Worm (Caenorhabditis elegans) whole organism, late embryonic: Measurements from ENCODE around the gene Y59H11AM.1.

Source experiments
- C38D4.7 ChIP-seq: fragments of 200-800 bp; sonication (Bioruptor generic); optimal IDR thresholded peaks from 2 replicates; lab custom pipeline; 2018; ENCODE audit warnings: mild to moderate bottlenecking, missing genetic modification characterization, moderate library complexity, missing compliant biosample characterization
- F13H6.1 ChIP-seq: sonication (generic microtip); optimal IDR thresholded peaks from 2 replicates; lab custom pipeline; 2016; ENCODE audit warnings: missing genetic modification characterization, missing compliant biosample characterization
- K02D7.2 ChIP-seq: sonication (generic microtip); optimal IDR thresholded peaks from 2 replicates; lab custom pipeline; 2017; ENCODE audit warnings: mild to moderate bottlenecking, missing genetic modification characterization, missing compliant biosample characterization
- K09A11.1 ChIP-seq: sonication (generic microtip); optimal IDR thresholded peaks from 2 replicates; lab custom pipeline; 2017; ENCODE audit warnings: antibody characterized with exemption, mild to moderate bottlenecking, missing genetic modification characterization, missing compliant biosample characterization; ENCODE audit not compliant: insufficient read depth
- T23F11.4 ChIP-seq: fragments of 200-800 bp; sonication (Bioruptor generic); optimal IDR thresholded peaks from 2 replicates; lab custom pipeline; 2018; ENCODE audit warnings: mild to moderate bottlenecking, missing genetic modification characterization, missing compliant biosample characterization
- Y22D7AL.16 ChIP-seq: sonication (generic microtip); optimal IDR thresholded peaks from 2 replicates; lab custom pipeline; 2016; ENCODE audit warnings: missing genetic modification characterization, missing compliant biosample characterization
- ahr-1 ChIP-seq: sonication (generic microtip); optimal IDR thresholded peaks from 2 replicates; lab custom pipeline; 2016; ENCODE audit warnings: missing genetic modification characterization, missing compliant biosample characterization
- ceh-14 ChIP-seq: sonication (generic microtip); optimal IDR thresholded peaks from 2 replicates; lab custom pipeline; 2016; ENCODE audit warnings: missing genotype, missing genetic modification characterization, missing compliant biosample characterization
- ceh-18 ChIP-seq: sonication (generic microtip); optimal IDR thresholded peaks from 2 replicates; lab custom pipeline; 2016; ENCODE audit warnings: missing genetic modification characterization, missing compliant biosample characterization
- ceh-2 ChIP-seq: sonication (generic microtip); optimal IDR thresholded peaks from 2 replicates; lab custom pipeline; 2016; ENCODE audit warnings: missing genotype, missing genetic modification characterization, missing compliant biosample characterization
- ceh-22 ChIP-seq: sonication (generic microtip); optimal IDR thresholded peaks from 2 replicates; lab custom pipeline; 2017; ENCODE audit warnings: missing biosample characterization, missing genetic modification characterization
- ceh-24 ChIP-seq: sonication (generic microtip); optimal IDR thresholded peaks from 2 replicates; lab custom pipeline; 2016; ENCODE audit warnings: mild to moderate bottlenecking, missing genetic modification characterization, missing compliant biosample characterization
- ceh-31 ChIP-seq: sonication (generic microtip); optimal IDR thresholded peaks from 2 replicates; lab custom pipeline; 2016; ENCODE audit warnings: missing genetic modification characterization, missing compliant biosample characterization
- ceh-34 ChIP-seq: sonication (generic microtip); optimal IDR thresholded peaks from 2 replicates; lab custom pipeline; 2016; ENCODE audit warnings: mild to moderate bottlenecking, missing genetic modification characterization, missing compliant biosample characterization
- ceh-45 ChIP-seq: fragments of 200-800 bp; sonication (Bioruptor generic); IDR thresholded peaks from 2 replicates; pipeline ENCODE4 v1.3.6; 2022; ENCODE audit warnings: missing genetic modification reagents, missing genetic modification characterization, missing compliant biosample characterization
- ceh-6 ChIP-seq: fragments of 200-800 bp; sonication (Bioruptor generic); optimal IDR thresholded peaks from 2 replicates; lab custom pipeline; 2018; ENCODE audit warnings: mild to moderate bottlenecking, missing genetic modification characterization, missing compliant biosample characterization
- che-1 ChIP-seq: sonication (generic microtip); optimal IDR thresholded peaks from 2 replicates; lab custom pipeline; 2016; ENCODE audit warnings: mild to moderate bottlenecking, missing genetic modification characterization, missing compliant biosample characterization
- dmd-4 ChIP-seq: sonication (generic microtip); optimal IDR thresholded peaks from 2 replicates; lab custom pipeline; 2016; ENCODE audit warnings: borderline replicate concordance, missing genetic modification characterization, missing compliant biosample characterization
- dve-1 ChIP-seq: sonication (generic microtip); optimal IDR thresholded peaks from 2 replicates; lab custom pipeline; 2017; ENCODE audit warnings: antibody characterized with exemption, mild to moderate bottlenecking, missing genetic modification characterization, missing compliant biosample characterization
- elt-2 ChIP-seq: sonication (generic microtip); optimal IDR thresholded peaks from 2 replicates; lab custom pipeline; 2016; ENCODE audit warnings: missing genetic modification reagents, missing genetic modification characterization, missing compliant biosample characterization
- fax-1 ChIP-seq: sonication (generic microtip); optimal IDR thresholded peaks from 2 replicates; lab custom pipeline; 2016; ENCODE audit warnings: missing genotype, missing genetic modification characterization, missing compliant biosample characterization
- gmeb-2 ChIP-seq: sonication (generic microtip); optimal IDR thresholded peaks from 2 replicates; lab custom pipeline; 2016; ENCODE audit warnings: missing genetic modification characterization, inconsistent platforms, missing compliant biosample characterization
- hlh-13 ChIP-seq: fragments of 200-800 bp; sonication (Bioruptor generic); optimal IDR thresholded peaks from 2 replicates; lab custom pipeline; 2018; ENCODE audit warnings: mild to moderate bottlenecking, missing genetic modification characterization, missing compliant biosample characterization
- hlh-15 ChIP-seq: sonication (generic microtip); optimal IDR thresholded peaks from 2 replicates; lab custom pipeline; 2016; ENCODE audit warnings: missing genetic modification characterization, missing compliant biosample characterization
- hlh-30 ChIP-seq: sonication (generic microtip); optimal IDR thresholded peaks from 2 replicates; lab custom pipeline; 2017; ENCODE audit warnings: antibody characterized with exemption, missing genetic modification characterization, missing compliant biosample characterization; ENCODE audit not compliant: insufficient read depth
- hlh-8 ChIP-seq: sonication (generic microtip); optimal IDR thresholded peaks from 2 replicates; lab custom pipeline; 2016; ENCODE audit warnings: missing genotype, missing genetic modification characterization, missing compliant biosample characterization
- lim-6 ChIP-seq: sonication (generic microtip); optimal IDR thresholded peaks from 2 replicates; lab custom pipeline; 2016; ENCODE audit warnings: missing genetic modification characterization, missing compliant biosample characterization
- lin-11 ChIP-seq: fragments of 200-800 bp; sonication (Bioruptor generic); optimal IDR thresholded peaks from 2 replicates; lab custom pipeline; 2018; ENCODE audit warnings: mild to moderate bottlenecking, missing genetic modification characterization, missing compliant biosample characterization
- mec-3 ChIP-seq: sonication (generic microtip); optimal IDR thresholded peaks from 2 replicates; lab custom pipeline; 2016; ENCODE audit warnings: borderline replicate concordance, missing genetic modification characterization, missing compliant biosample characterization
- nfya-1 ChIP-seq: sonication (generic microtip); optimal IDR thresholded peaks from 2 replicates; lab custom pipeline; 2017; ENCODE audit warnings: missing genetic modification characterization, mild to moderate bottlenecking, missing compliant biosample characterization, antibody characterized with exemption, moderate library complexity
- nhr-232 ChIP-seq: sonication (generic microtip); optimal IDR thresholded peaks from 2 replicates; lab custom pipeline; 2016; ENCODE audit warnings: missing genetic modification characterization, missing compliant biosample characterization
- odd-2 ChIP-seq: sonication (generic microtip); optimal IDR thresholded peaks from 2 replicates; lab custom pipeline; 2017; ENCODE audit warnings: antibody characterized with exemption, mild to moderate bottlenecking, missing genetic modification characterization, missing compliant biosample characterization
- pha-2 ChIP-seq: sonication (generic microtip); optimal IDR thresholded peaks from 2 replicates; lab custom pipeline; 2017; ENCODE audit warnings: mild to moderate bottlenecking, missing genetic modification characterization, missing compliant biosample characterization
- pha-4 ChIP-seq: fragments of 150-350 bp; optimal IDR thresholded peaks from 2 replicates; lab custom pipeline; 2018; ENCODE audit warnings: missing biosample characterization, missing genetic modification reagents, missing genetic modification characterization
- pqm-1 ChIP-seq: sonication (generic microtip); optimal IDR thresholded peaks from 2 replicates; lab custom pipeline; 2016; ENCODE audit warnings: missing genetic modification characterization, missing compliant biosample characterization
- ref-2 ChIP-seq: sonication (generic microtip); optimal IDR thresholded peaks from 2 replicates; lab custom pipeline; 2016; ENCODE audit warnings: missing genetic modification characterization, missing compliant biosample characterization
- rnt-1 ChIP-seq: sonication (generic microtip); optimal IDR thresholded peaks from 2 replicates; lab custom pipeline; 2016; ENCODE audit warnings: missing genetic modification characterization, missing compliant biosample characterization
- sdc-2 ChIP-seq: sonication (generic microtip); optimal IDR thresholded peaks from 2 replicates; lab custom pipeline; 2016; ENCODE audit warnings: missing genotype, missing genetic modification characterization, missing compliant biosample characterization
- sox-4 ChIP-seq: sonication (generic microtip); optimal IDR thresholded peaks from 2 replicates; lab custom pipeline; 2017; ENCODE audit warnings: mild to moderate bottlenecking, missing genetic modification characterization, inconsistent platforms, missing compliant biosample characterization
- ttx-3 ChIP-seq: sonication (generic microtip); optimal IDR thresholded peaks from 2 replicates; lab custom pipeline; 2016; ENCODE audit warnings: missing genetic modification reagents, missing genetic modification characterization, missing compliant biosample characterization
- unc-3 ChIP-seq, 2 experiments: fragments of 200-800 bp in 1 of 2; sonication (Bioruptor generic) in 1 of 2; sonication (generic microtip) in 1 of 2; conservative IDR thresholded peaks in 1 of 2; optimal IDR thresholded peaks in 1 of 2; 2 replicates each; pipeline versions ENCODE4 v1.3.6 to Lab custom; 2016 to 2022; ENCODE audit warnings: missing compliant biosample characterization in 2 of 2, missing genetic modification characterization in 2 of 2, missing genetic modification reagents in 1 of 2
- unc-42 ChIP-seq: sonication (generic microtip); optimal IDR thresholded peaks from 2 replicates; lab custom pipeline; 2016; ENCODE audit warnings: missing genotype, missing genetic modification characterization, missing compliant biosample characterization
- unc-55 ChIP-seq: sonication (generic microtip); optimal IDR thresholded peaks from 2 replicates; lab custom pipeline; 2017; ENCODE audit warnings: missing biosample characterization, missing genetic modification reagents, missing genetic modification characterization
- unc-86 ChIP-seq: sonication (generic microtip); optimal IDR thresholded peaks from 2 replicates; lab custom pipeline; 2016; ENCODE audit warnings: missing genetic modification characterization, missing compliant biosample characterization
- zip-5 ChIP-seq: sonication (generic microtip); optimal IDR thresholded peaks from 2 replicates; lab custom pipeline; 2016; ENCODE audit warnings: missing genetic modification characterization, missing compliant biosample characterization
- ztf-16 ChIP-seq: sonication (generic microtip); optimal IDR thresholded peaks from 2 replicates; lab custom pipeline; 2017; ENCODE audit warnings: missing genetic modification characterization, missing compliant biosample characterization

Y59H11AM.1 gene

ce11 chrIV:8617047-8617446, 45.8 kb downstream of the Y59H11AM.1 start, which contains the start of the genes F42A9.7 and F42A9.3:
TSS of gene F42A9.7 (minus strand) at chrIV:8617147.
TSS of gene F42A9.3 (plus strand) at chrIV:8617260.
- TF ChIP-seq C38D4.7 (GFP tag; lab: Kevin White, UChicago) (no peak), rnt-1 (no peak), pqm-1 (tag; lab: Kevin White, UChicago) (no peak), ztf-16 (tag; lab: Kevin White, UChicago) (no peak), hlh-15 (no peak), elt-2 (tag; lab: Kevin White, UChicago) (no peak), dve-1 (tag; lab: Kevin White, UChicago) (no peak), ceh-24 (no peak), T23F11.4 (GFP tag; lab: Kevin White, UChicago) (no peak), lim-6 (tag; lab: Kevin White, UChicago) (no peak), zip-5 (tag; lab: Kevin White, UChicago) (no peak), nhr-232 (tag; lab: Kevin White, UChicago) (no peak), pha-4 (no peak), sox-4 (tag; lab: Kevin White, UChicago) (no peak), ref-2 (no peak), unc-3 (GFP tag; conservative IDR thresholded peaks at IDR 0.05; lab: Robert Waterston, UW) (no peak), unc-3 (tag; optimal IDR thresholded peaks at IDR 0.05; lab: Kevin White, UChicago) (no peak), ceh-18 (tag; lab: Kevin White, UChicago) (no peak), gmeb-2 (tag; lab: Kevin White, UChicago) (no peak), Y22D7AL.16 (tag; lab: Kevin White, UChicago) (no peak), F13H6.1 (tag; lab: Kevin White, UChicago) (no peak)

ce11 chrIV:8618698-8619097, 47.5 kb downstream of the Y59H11AM.1 start, which contains the start of gene F42A9.8:
TSS of gene F42A9.8 (minus strand) at chrIV:8618785.
- TF ChIP-seq fax-1 (tag; lab: Kevin White, UChicago) (no peak), nhr-232 (tag; lab: Kevin White, UChicago) (no peak), ceh-14 (tag; lab: Kevin White, UChicago) (no peak), zip-5 (tag; lab: Kevin White, UChicago) (no peak), ceh-24 (no peak), hlh-30 (tag; lab: Kevin White, UChicago) (no peak), ceh-2 (tag; lab: Kevin White, UChicago) (no peak), pqm-1 (tag; lab: Kevin White, UChicago) (no peak), odd-2 (tag; lab: Kevin White, UChicago) (no peak), gmeb-2 (tag; lab: Kevin White, UChicago) (no peak), K09A11.1 (tag; lab: Kevin White, UChicago) (no peak), pha-2 (tag; lab: Kevin White, UChicago) (no peak), ceh-34 (tag; lab: Kevin White, UChicago) (no peak), ceh-45 (GFP tag; lab: Robert Waterston, UW) (no peak), che-1 (tag; lab: Kevin White, UChicago) (no peak), ceh-22 (tag; lab: Kevin White, UChicago) (no peak)

ce11 chrIV:8620102-8620733, 49.0 kb downstream of the Y59H11AM.1 start, which contains the start of gene lin-49:
TSS of gene lin-49 (plus strand) at chrIV:8620683.
- peak; percentile 79 for TF ChIP-seq hlh-30 (tag; lab: Kevin White, UChicago)
- no peak for TF ChIP-seq ceh-34 (tag; lab: Kevin White, UChicago)
- no peak for TF ChIP-seq dmd-4 (tag; lab: Kevin White, UChicago)
- peak; percentile 55 for TF ChIP-seq nfya-1 (tag; lab: Kevin White, UChicago)
- no peak for TF ChIP-seq sdc-2 (tag; lab: Kevin White, UChicago)
- TF ChIP-seq unc-42 (tag; lab: Kevin White, UChicago): no peak
- TF ChIP-seq hlh-13 (GFP tag; lab: Kevin White, UChicago): no peak
- TF ChIP-seq mec-3: no peak
- no peak for TF ChIP-seq pqm-1 (tag; lab: Kevin White, UChicago)
- no peak for TF ChIP-seq ceh-24
- no peak for TF ChIP-seq hlh-8 (tag; lab: Kevin White, UChicago)
- TF ChIP-seq lin-11 (tag; lab: Kevin White, UChicago): no peak
- no peak for TF ChIP-seq gmeb-2 (tag; lab: Kevin White, UChicago)
- TF ChIP-seq ceh-31: peak; percentile 43
- no peak for TF ChIP-seq unc-3 (GFP tag; conservative IDR thresholded peaks at IDR 0.05; lab: Robert Waterston, UW)
- TF ChIP-seq unc-3 (tag; optimal IDR thresholded peaks at IDR 0.05; lab: Kevin White, UChicago): no peak
- TF ChIP-seq ttx-3 (tag; lab: Kevin White, UChicago): no peak
- TF ChIP-seq unc-86: no peak
- no peak for TF ChIP-seq K02D7.2 (tag; lab: Kevin White, UChicago)
- TF ChIP-seq ahr-1 (tag; lab: Kevin White, UChicago): no peak
- peak; percentile 38 for TF ChIP-seq unc-55
- no peak for TF ChIP-seq ceh-6
